Fruit fly (Drosophila melanogaster) whole organism, embryonic: ENCODE measurements around the gene Appl.

Experiments used
- Awh ChIP-seq: fragments of 200-800 bp; sonication (Bioruptor generic); IDR thresholded peaks from 2 replicates; pipeline ENCODE4, ENCODE4 v1.3.6; 2022; ENCODE audit warnings: missing biosample characterization, missing genetic modification characterization
- CG10543 ChIP-seq: fragments of 200-800 bp; sonication (Bioruptor generic); optimal IDR thresholded peaks from 3 replicates; lab custom pipeline; 2017; ENCODE audit warnings: missing biosample characterization, mild to moderate bottlenecking, missing genetic modification characterization, moderate library complexity
- CG11093 ChIP-seq: fragments of 200-800 bp; sonication (Bioruptor generic); IDR thresholded peaks from 3 replicates; pipeline ENCODE4 v1.3.6; 2022; ENCODE audit warnings: missing biosample characterization, missing genetic modification characterization
- CG12769 ChIP-seq: fragments of 200-800 bp; sonication (Bioruptor generic); optimal IDR thresholded peaks from 2 replicates; lab custom pipeline; 2019; ENCODE audit warnings: missing biosample characterization, mild to moderate bottlenecking, missing genetic modification characterization, moderate library complexity
- CG13123 ChIP-seq: fragments of 200-800 bp; sonication (Bioruptor generic); optimal IDR thresholded peaks from 2 replicates; lab custom pipeline; 2016; ENCODE audit warnings: missing biosample characterization, missing genetic modification characterization
- CG14965 ChIP-seq: fragments of 200-800 bp; sonication (Bioruptor generic); optimal IDR thresholded peaks from 2 replicates; lab custom pipeline; 2016; ENCODE audit warnings: missing biosample characterization, missing genetic modification characterization, borderline replicate concordance
- CG1529 ChIP-seq: fragments of 200-800 bp; sonication (Bioruptor generic); optimal IDR thresholded peaks from 3 replicates; lab custom pipeline; 2018; ENCODE audit warnings: missing biosample characterization, missing genetic modification characterization
- CG17186 ChIP-seq: fragments of 200-800 bp; sonication (Bioruptor generic); optimal IDR thresholded peaks from 3 replicates; lab custom pipeline; 2017; ENCODE audit warnings: missing biosample characterization, missing genetic modification reagents, missing genetic modification characterization
- CG18599 ChIP-seq: fragments of 200-800 bp; sonication (Bioruptor generic); optimal IDR thresholded peaks from 3 replicates; lab custom pipeline; 2017; ENCODE audit warnings: missing biosample characterization, missing genetic modification characterization, mild to moderate bottlenecking, moderate library complexity, missing genetic modification reagents
- CG18764 ChIP-seq: fragments of 200-800 bp; sonication (Bioruptor generic); optimal IDR thresholded peaks from 3 replicates; lab custom pipeline; 2016; ENCODE audit warnings: missing biosample characterization, missing genetic modification characterization
- CG30020 ChIP-seq: fragments of 200-800 bp; optimal IDR thresholded peaks from 2 replicates; lab custom pipeline; 2019; ENCODE audit warnings: missing biosample characterization, mild to moderate bottlenecking, missing genetic modification characterization, moderate library complexity
- CG31224 ChIP-seq: fragments of 200-800 bp; sonication (Bioruptor generic); IDR thresholded peaks from 2 replicates; pipeline ENCODE4 v1.3.6; 2022; ENCODE audit warnings: missing biosample characterization, missing genetic modification characterization
- CG4617 ChIP-seq: fragments of 200-800 bp; sonication (Bioruptor generic); optimal IDR thresholded peaks from 3 replicates; lab custom pipeline; 2016; ENCODE audit warnings: missing biosample characterization, missing genetic modification characterization, borderline replicate concordance
- CG6854 ChIP-seq: fragments of 200-800 bp; sonication (Bioruptor generic); optimal IDR thresholded peaks from 3 replicates; lab custom pipeline; 2017; ENCODE audit warnings: missing biosample characterization, mild to moderate bottlenecking, missing genetic modification characterization
- D19B ChIP-seq: fragments of 200-800 bp; sonication (Bioruptor generic); optimal IDR thresholded peaks from 2 replicates; lab custom pipeline; 2017; ENCODE audit warnings: missing biosample characterization, mild to moderate bottlenecking, missing genetic modification characterization
- Dad ChIP-seq: fragments of 200-800 bp; sonication (Bioruptor generic); optimal IDR thresholded peaks from 3 replicates; lab custom pipeline; 2016; ENCODE audit warnings: missing biosample characterization, missing genetic modification characterization
- Dbx ChIP-seq: fragments of 200-800 bp; sonication (Bioruptor generic); IDR thresholded peaks from 3 replicates; pipeline ENCODE4 v1.3.6; 2022; ENCODE audit warnings: missing biosample characterization, missing genetic modification characterization
- Deaf1 ChIP-seq: fragments of 200-800 bp; optimal IDR thresholded peaks from 3 replicates; lab custom pipeline; 2019; ENCODE audit warnings: missing biosample characterization, mild to moderate bottlenecking, missing genetic modification characterization, moderate library complexity
- Eip74EF ChIP-seq, 2 experiments: fragments of 200-800 bp in 1 of 2; fragments of >200 bp in 1 of 2; sonication (Bioruptor generic) in 1 of 2; optimal IDR thresholded peaks; 2 replicates each; lab custom pipeline; 2017 to 2019; ENCODE audit warnings: missing biosample characterization in 2 of 2, missing genetic modification characterization in 2 of 2, mild to moderate bottlenecking in 1 of 2, moderate library complexity in 1 of 2
- Ets65A ChIP-seq: fragments of 200-800 bp; sonication (Bioruptor generic); peaks from one replicate; lab custom pipeline; 2016; ENCODE audit warnings: missing biosample characterization, missing genetic modification characterization
- HmgZ ChIP-seq: fragments of 200-800 bp; sonication (Bioruptor generic); optimal IDR thresholded peaks from 2 replicates; lab custom pipeline; 2018; ENCODE audit warnings: missing biosample characterization, mild to moderate bottlenecking, missing genetic modification characterization
- Hr78 ChIP-seq, 2 experiments: fragments of 200-800 bp in 1 of 2; fragments of >200 bp in 1 of 2; sonication (Bioruptor generic) in 1 of 2; optimal IDR thresholded peaks; 2 replicates each; lab custom pipeline; 2017 to 2019; ENCODE audit warnings: missing biosample characterization in 2 of 2, missing genetic modification characterization in 2 of 2, mild to moderate bottlenecking in 1 of 2, moderate library complexity in 1 of 2
- MTF-1 ChIP-seq: fragments of 200-800 bp; sonication (Bioruptor generic); optimal IDR thresholded peaks from 2 replicates; lab custom pipeline; 2018; ENCODE audit warnings: missing biosample characterization, mild to moderate bottlenecking, missing genetic modification characterization, borderline replicate concordance
- Med ChIP-seq: fragments of 200-800 bp; sonication (Bioruptor generic); peaks from one replicate; lab custom pipeline; 2016; ENCODE audit warnings: missing biosample characterization, missing genetic modification characterization, mild to moderate bottlenecking, inconsistent platforms, moderate library complexity
- Rfx ChIP-seq: fragments of 200-800 bp; sonication (Bioruptor generic); IDR thresholded peaks from 2 replicates; pipeline ENCODE4 v1.3.6; 2022; ENCODE audit warnings: missing biosample characterization, missing genetic modification characterization
- ash1 ChIP-seq: fragments of 200-800 bp; sonication (Bioruptor generic); optimal IDR thresholded peaks from 2 replicates; lab custom pipeline; 2018; ENCODE audit warnings: missing biosample characterization, mild to moderate bottlenecking, missing genetic modification characterization
- cad ChIP-seq: fragments of >200 bp; optimal IDR thresholded peaks from 2 replicates; lab custom pipeline; 2017; ENCODE audit warnings: missing biosample characterization, missing genetic modification characterization
- chinmo ChIP-seq: fragments of 200-800 bp; sonication (Bioruptor generic); IDR thresholded peaks from 4 replicates; pipeline ENCODE4 v1.3.6; 2022; ENCODE audit warnings: missing biosample characterization, missing genetic modification characterization; ENCODE audit not compliant: partially characterized antibody
- ci ChIP-seq: fragments of 200-800 bp; sonication (Bioruptor generic); IDR thresholded peaks from 3 replicates; pipeline ENCODE4 v1.3.6; 2022; ENCODE audit warnings: missing biosample characterization, missing genetic modification characterization
- crol ChIP-seq: fragments of 200-800 bp; sonication (Bioruptor generic); IDR thresholded peaks from 2 replicates; pipeline ENCODE4 v1.3.6; 2022; ENCODE audit warnings: missing biosample characterization, missing genetic modification characterization
- disco-r ChIP-seq: fragments of 200-800 bp; sonication (Bioruptor generic); optimal IDR thresholded peaks from 2 replicates; lab custom pipeline; 2016; ENCODE audit warnings: missing biosample characterization, missing genetic modification characterization
- emc ChIP-seq: fragments of 200-800 bp; sonication (Bioruptor generic); optimal IDR thresholded peaks from 2 replicates; lab custom pipeline; 2016; ENCODE audit warnings: missing biosample characterization, missing genetic modification characterization
- en ChIP-seq: fragments of 200-800 bp; sonication (Bioruptor generic); optimal IDR thresholded peaks from 2 replicates; lab custom pipeline; 2016; ENCODE audit warnings: missing biosample characterization, missing genetic modification characterization
- exex ChIP-seq: fragments of 200-800 bp; sonication (Bioruptor generic); optimal IDR thresholded peaks from 4 replicates; lab custom pipeline; 2018; ENCODE audit warnings: missing biosample characterization, mild to moderate bottlenecking, missing genetic modification characterization, moderate library complexity
- gem ChIP-seq: fragments of 200-800 bp; sonication (Bioruptor generic); optimal IDR thresholded peaks from 2 replicates; lab custom pipeline; 2019; ENCODE audit warnings: missing biosample characterization, mild to moderate bottlenecking, missing genetic modification characterization, moderate library complexity
- her ChIP-seq: fragments of 200-800 bp; sonication (Bioruptor generic); optimal IDR thresholded peaks from 2 replicates; lab custom pipeline; 2016; ENCODE audit warnings: missing biosample characterization, missing genetic modification characterization
- lab ChIP-seq: fragments of 200-800 bp; sonication (Bioruptor generic); optimal IDR thresholded peaks from 3 replicates; lab custom pipeline; 2017; ENCODE audit warnings: missing biosample characterization, missing genetic modification characterization, mild to moderate bottlenecking, moderate library complexity, missing genetic modification reagents
- mam ChIP-seq: fragments of 200-800 bp; sonication (Bioruptor generic); optimal IDR thresholded peaks from 3 replicates; lab custom pipeline; 2016; ENCODE audit warnings: missing biosample characterization, missing genetic modification characterization
- odd ChIP-seq: fragments of 200-800 bp; sonication (Bioruptor generic); optimal IDR thresholded peaks from 2 replicates; lab custom pipeline; 2017; ENCODE audit warnings: missing biosample characterization, mild to moderate bottlenecking, missing genetic modification characterization
- org-1 ChIP-seq: fragments of 200-800 bp; sonication (Bioruptor generic); optimal IDR thresholded peaks from 2 replicates; lab custom pipeline; 2017; ENCODE audit warnings: missing biosample characterization, missing genetic modification characterization
- pros ChIP-seq: fragments of 200-800 bp; sonication (Bioruptor generic); optimal IDR thresholded peaks from 3 replicates; lab custom pipeline; 2019; ENCODE audit warnings: missing biosample characterization, mild to moderate bottlenecking, missing genetic modification characterization, moderate library complexity
- psq ChIP-seq: fragments of 200-800 bp; sonication (Bioruptor generic); optimal IDR thresholded peaks from 2 replicates; lab custom pipeline; 2017; ENCODE audit warnings: missing biosample characterization, missing genetic modification characterization
- sd ChIP-seq: fragments of 200-800 bp; sonication (Bioruptor generic); optimal IDR thresholded peaks from 3 replicates; lab custom pipeline; 2018; ENCODE audit warnings: missing biosample characterization, mild to moderate bottlenecking, missing genetic modification characterization, moderate library complexity
- sna ChIP-seq: fragments of 200-800 bp; sonication (Bioruptor generic); IDR thresholded peaks from 2 replicates; pipeline ENCODE4 v1.3.6; 2022; ENCODE audit warnings: missing biosample characterization, missing genetic modification characterization; ENCODE audit not compliant: partially characterized antibody
- sug ChIP-seq: fragments of 200-800 bp; optimal IDR thresholded peaks from 2 replicates; lab custom pipeline; 2019; ENCODE audit warnings: missing biosample characterization, mild to moderate bottlenecking, missing genetic modification characterization, moderate library complexity
- tna ChIP-seq: fragments of 200-800 bp; sonication (Bioruptor generic); IDR thresholded peaks from 2 replicates; pipeline ENCODE4 v1.3.6; 2022; ENCODE audit warnings: missing biosample characterization, missing genetic modification characterization; ENCODE audit not compliant: partially characterized antibody
- vnd ChIP-seq: fragments of 200-800 bp; sonication (Bioruptor generic); IDR thresholded peaks from 3 replicates; pipeline ENCODE4 v1.3.6; 2022; ENCODE audit warnings: missing biosample characterization, missing genetic modification characterization; ENCODE audit not compliant: partially characterized antibody

Gene Appl

DNA sequence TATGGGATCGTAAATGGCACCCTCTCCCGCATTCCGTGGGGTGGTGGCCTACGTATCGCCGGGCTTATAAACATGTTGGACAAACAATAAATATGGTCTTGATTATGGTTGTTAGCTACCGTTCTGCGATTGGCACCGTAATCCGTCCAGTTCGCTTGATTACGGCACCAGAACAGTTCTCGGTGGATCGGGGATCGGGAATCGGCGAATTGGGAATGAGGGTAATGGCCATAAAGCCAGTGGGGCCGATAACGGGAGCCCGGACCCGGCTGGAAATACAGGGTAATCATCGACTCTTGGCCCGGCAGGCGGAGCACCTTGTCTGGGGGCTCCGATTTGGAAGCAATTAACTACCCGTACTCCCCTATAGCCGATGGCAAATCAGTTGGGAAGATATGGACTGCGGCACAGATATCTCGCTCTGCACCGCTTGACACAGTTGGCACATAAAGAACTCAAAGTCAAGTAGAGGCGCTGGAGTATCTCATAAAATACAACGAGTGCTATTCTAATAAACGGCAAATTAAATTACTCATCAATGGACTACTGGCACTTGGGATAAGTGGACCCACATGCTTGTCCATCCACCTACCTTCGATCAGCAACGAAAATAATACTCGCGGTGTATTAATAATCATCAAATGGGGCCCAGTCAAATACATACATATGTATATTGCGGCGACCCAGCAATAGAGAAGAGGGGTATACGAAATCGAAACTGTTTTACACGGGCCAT, 68.2 kb downstream of the Appl start (continued):
- TF ChIP-seq lab (GFP tag; lab: Kevin White, UChicago) (peak; percentile 20), CG18764 (GFP tag; lab: Kevin White, UChicago) (no peak), CG12769 (tag; lab: Kevin White, UChicago) (peak; percentile 71), CG14965 (GFP tag; lab: Kevin White, UChicago) (no peak), CG6854 (no peak), Ets65A (GFP tag; lab: Kevin White, UChicago) (peak; percentile 19), disco-r (GFP tag; lab: Kevin White, UChicago) (no peak), CG1529 (GFP tag; lab: Kevin White, UChicago) (no peak), sug (tag; lab: Kevin White, UChicago) (peak; percentile 91), Eip74EF (GFP tag; optimal IDR thresholded peaks at IDR 0.05; lab: Kevin White, UChicago) (no peak), psq (GFP tag; lab: Kevin White, UChicago) (no peak), CG17186 (GFP tag; lab: Kevin White, UChicago) (no peak), mam (no peak), CG13123 (GFP tag; lab: Kevin White, UChicago) (no peak), en (no peak), CG4617 (GFP tag; lab: Kevin White, UChicago) (no peak), ci (GFP tag; lab: Robert Waterston, UW) (peak; percentile 22; the same call in 1 of the 3 replicates), sna (GFP tag; lab: Robert Waterston, UW) (no peak), D19B (GFP tag; lab: Kevin White, UChicago) (peak; percentile 6), vnd (GFP tag; lab: Robert Waterston, UW) (peak; percentile 7; the same call in 1 of the 3 replicates), pros (no peak), emc (GFP tag; lab: Kevin White, UChicago) (no peak), MTF-1 (GFP tag; lab: Kevin White, UChicago) (no peak)

DNA sequence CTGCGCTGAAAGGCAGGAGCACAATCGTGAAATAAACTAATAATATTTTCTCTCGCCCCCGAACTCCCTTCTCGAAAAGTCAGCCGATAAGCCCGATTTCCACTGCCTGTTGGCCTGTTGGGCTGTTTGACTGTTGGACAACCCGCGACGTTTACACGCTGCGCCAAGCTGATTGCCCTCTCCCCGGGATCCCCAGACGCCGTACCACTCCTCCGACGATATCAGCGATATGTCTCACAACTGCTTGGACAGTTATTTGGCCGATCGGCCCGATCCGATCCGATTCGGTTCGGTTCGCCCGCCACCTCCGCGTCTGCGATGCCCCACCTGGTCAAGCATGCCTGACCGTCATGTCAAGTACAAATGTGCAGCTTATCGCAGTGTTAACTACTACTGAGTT, 69.4 kb downstream of the Appl start:
- TF ChIP-seq Deaf1 (tag; lab: Kevin White, UChicago) (peak; percentile 81), sd (tag; lab: Kevin White, UChicago) (peak; percentile 9), Hr78 (GFP tag; optimal IDR thresholded peaks at IDR 0.05; lab: Kevin White, UChicago) (peak in 1 of 2 experiments; percentile 18), CG18599 (no peak), exex (tag; lab: Kevin White, UChicago) (peak; percentile 74), Ets65A (GFP tag; lab: Kevin White, UChicago) (peak; percentile 37), MTF-1 (GFP tag; lab: Kevin White, UChicago) (no peak), Awh (GFP tag; lab: Robert Waterston, UW) (no peak), ash1 (no peak), CG31224 (GFP tag; lab: Robert Waterston, UW) (no peak), CG11093 (GFP tag; lab: Robert Waterston, UW) (no peak), CG10543 (peak; percentile 75), her (GFP tag; lab: Kevin White, UChicago) (no peak), Rfx (GFP tag; lab: Robert Waterston, UW) (0 out of 2 replicates have a peak, but pooled peaks have one; percentile 8), org-1 (GFP tag; lab: Kevin White, UChicago) (no peak), lab (GFP tag; lab: Kevin White, UChicago) (no peak), HmgZ (tag; lab: Kevin White, UChicago) (peak; percentile 43), odd (GFP tag; lab: Kevin White, UChicago) (no peak), crol (peak; percentile 90), chinmo (GFP tag; lab: Robert Waterston, UW) (peak; percentile 69; the same call in 2 of the 4 replicates), Dbx (GFP tag; lab: Robert Waterston, UW) (no peak), cad (no peak), CG30020 (no peak), gem (peak; percentile 9), tna (no peak), Dad (GFP tag; lab: Kevin White, UChicago) (no peak), sug (tag; lab: Kevin White, UChicago) (peak; percentile 83), Med (GFP tag; lab: Kevin White, UChicago) (peak; percentile 79)
